Fruit fly (Drosophila melanogaster): ENCODE measurements around the gene Grip163.

Grip163 gene

dm6 chr3L:12032257-12032656, 34.3 kb upstream of the Grip163 start, which contains the start of gene CG43993:
CG43993 (plus strand) TSS chr3L:12032557.
- no peak for TF ChIP-seq CG7963 (GFP tag; IDR thresholded peaks at IDR 0.05; ENCODE audit: partially characterized antibody)
- no peak for TF ChIP-seq crp (GFP tag; optimal IDR thresholded peaks at IDR 0.05)
- TF ChIP-seq Rfx (GFP tag; IDR thresholded peaks at IDR 0.05) = no peak
- no peak for TF ChIP-seq CG18262 (tag; optimal IDR thresholded peaks at IDR 0.05)
- TF ChIP-seq hkb (optimal IDR thresholded peaks at IDR 0.05) = no peak
- TF ChIP-seq hkb (GFP tag; IDR thresholded peaks at IDR 0.05) = no peak
- no peak for TF ChIP-seq MTF-1 (GFP tag; optimal IDR thresholded peaks at IDR 0.05; ENCODE audit: borderline replicate concordance)

DNA sequence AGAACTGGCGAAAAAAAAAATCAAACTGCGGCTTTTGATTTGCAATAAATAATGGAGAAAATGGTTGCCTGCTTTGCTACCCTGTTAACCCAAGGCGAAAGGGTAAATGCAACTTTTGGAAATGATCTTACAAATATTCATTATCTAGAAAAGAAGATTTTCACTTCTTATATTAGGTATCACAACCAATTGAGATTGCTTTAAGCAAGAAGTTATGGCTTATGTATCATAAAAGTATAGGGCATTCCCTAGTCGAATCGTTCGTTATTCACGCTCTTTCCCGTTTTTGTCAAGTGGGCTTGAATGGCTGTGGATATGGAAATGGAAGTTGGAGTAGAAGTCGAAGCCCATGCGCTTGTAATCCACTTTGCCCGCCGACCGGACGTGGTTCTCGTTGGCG, 32.6 kb upstream of the Grip163 start:
- TF ChIP-seq Hr39 (optimal IDR thresholded peaks at IDR 0.05) = no peak
- TF ChIP-seq HmgD (GFP tag; optimal IDR thresholded peaks at IDR 0.05) = no peak
- TF ChIP-seq ind (GFP tag; optimal IDR thresholded peaks at IDR 0.05) = no peak
- peak; percentile 36 for TF ChIP-seq fd96Cb (tag; optimal IDR thresholded peaks at IDR 0.05)
- no peak for TF ChIP-seq slou (GFP tag; optimal IDR thresholded peaks at IDR 0.05)
- no peak for TF ChIP-seq Usf (GFP tag; optimal IDR thresholded peaks at IDR 0.05)
- no peak for TF ChIP-seq CG7556 (GFP tag; optimal IDR thresholded peaks at IDR 0.05)
- 0 out of 3 replicates have a peak, but pooled peaks have one; percentile 25 for TF ChIP-seq CG2199 (GFP tag; IDR thresholded peaks at IDR 0.05)
- TF ChIP-seq row (GFP tag; IDR thresholded peaks at IDR 0.05) = peak; percentile 37; the same call in 1 of the 3 replicates
- peak; percentile 44 for TF ChIP-seq Blimp-1 (GFP tag; optimal IDR thresholded peaks at IDR 0.05)
- peak; percentile 49; the same call in 1 of the 2 replicates for TF ChIP-seq Ada2b (GFP tag; IDR thresholded peaks at IDR 0.05)
- TF ChIP-seq gsb-n (tag; optimal IDR thresholded peaks at IDR 0.05) = no peak
- TF ChIP-seq tio (GFP tag; optimal IDR thresholded peaks at IDR 0.05) = no peak
- TF ChIP-seq zfh2 (GFP tag; optimal IDR thresholded peaks at IDR 0.05) = no peak
- no peak for TF ChIP-seq dati (GFP tag; IDR thresholded peaks at IDR 0.05)
- TF ChIP-seq CG16779 (GFP tag; IDR thresholded peaks at IDR 0.05) = no peak
- TF ChIP-seq CG17359 (tag; optimal IDR thresholded peaks at IDR 0.05) = peak; percentile 4
- no peak for TF ChIP-seq Kr (GFP tag; optimal IDR thresholded peaks at IDR 0.05)
- TF ChIP-seq CG11504 (tag; optimal IDR thresholded peaks at IDR 0.05) = peak; percentile 35
- no peak for TF ChIP-seq Eip74EF (GFP tag; optimal IDR thresholded peaks at IDR 0.05)
- no peak for TF ChIP-seq CTCF (GFP tag; optimal IDR thresholded peaks at IDR 0.05)
- TF ChIP-seq CG12744 (GFP tag; optimal IDR thresholded peaks at IDR 0.05) = no peak
- no peak for TF ChIP-seq twi (tag; optimal IDR thresholded peaks at IDR 0.05)
- TF ChIP-seq CG7357 (GFP tag; IDR thresholded peaks at IDR 0.05) = no peak
- TF ChIP-seq CG2875 (GFP tag; optimal IDR thresholded peaks at IDR 0.05) = no peak
- TF ChIP-seq Med (GFP tag) = peak; percentile 9
- no peak for TF ChIP-seq ssp (GFP tag; IDR thresholded peaks at IDR 0.05)
- TF ChIP-seq CG33213 (GFP tag; optimal IDR thresholded peaks at IDR 0.05) = no peak
- no peak for TF ChIP-seq CG34376 (GFP tag; optimal IDR thresholded peaks at IDR 0.05)
- no peak for TF ChIP-seq CG18764 (GFP tag; optimal IDR thresholded peaks at IDR 0.05)
- TF ChIP-seq CG13287 (GFP tag; IDR thresholded peaks at IDR 0.05; ENCODE audit: partially characterized antibody) = no peak
- TF ChIP-seq fd3F (GFP tag; optimal IDR thresholded peaks at IDR 0.05) = no peak
- TF ChIP-seq CG32532 (GFP tag; IDR thresholded peaks at IDR 0.05) = no peak
- TF ChIP-seq Optix (GFP tag; IDR thresholded peaks at IDR 0.05) = no peak
- no peak for TF ChIP-seq psq (GFP tag; optimal IDR thresholded peaks at IDR 0.05)
- TF ChIP-seq btn (GFP tag; optimal IDR thresholded peaks at IDR 0.05) = no peak
- TF ChIP-seq Aef1 (GFP tag; IDR thresholded peaks at IDR 0.05) = no peak
- TF ChIP-seq CG18599 (GFP tag; optimal IDR thresholded peaks at IDR 0.05) = no peak
- TF ChIP-seq ash1 (GFP tag; optimal IDR thresholded peaks at IDR 0.05) = no peak
- TF ChIP-seq Xrp1 (GFP tag; IDR thresholded peaks at IDR 0.05) = peak; percentile 22; the same call in 1 of the 2 replicates
- TF ChIP-seq CG12391 (tag; optimal IDR thresholded peaks at IDR 0.05) = no peak
- 0 out of 2 replicates have a peak, but pooled peaks have one; percentile 6 for TF ChIP-seq ara (GFP tag; IDR thresholded peaks at IDR 0.05)
- TF ChIP-seq klu (GFP tag; IDR thresholded peaks at IDR 0.05) = no peak
- TF ChIP-seq Ets65A (GFP tag) = no peak
